Fruit fly (Drosophila melanogaster) whole organism: ENCODE results near the gene Srrm1.

Source experiments
- CG8478 ChIP-seq: fragments of >200 bp; optimal IDR thresholded peaks from 2 replicates; lab custom pipeline; 2018; ENCODE audit warnings: inconsistent platforms
- Dll ChIP-seq: fragments of >200 bp; optimal IDR thresholded peaks from 2 replicates; lab custom pipeline; 2017
- EcR ChIP-seq, 2 experiments: fragments of >200 bp; optimal IDR thresholded peaks; 2 replicates each; lab custom pipeline; 2017; ENCODE audit warnings: missing biosample characterization in 2 of 2, missing genetic modification characterization in 2 of 2, missing genetic modification reagents in 2 of 2
- pan ChIP-seq: fragments of >200 bp; optimal IDR thresholded peaks from 2 replicates; lab custom pipeline; 2017
- psq ChIP-seq: fragments of >200 bp; optimal IDR thresholded peaks from 2 replicates; lab custom pipeline; 2017

- no peak for TF ChIP-seq Dll (lab: Kevin White, UChicago)
- TF ChIP-seq psq (lab: Kevin White, UChicago) = no peak
- TF ChIP-seq CG8478 (lab: Kevin White, UChicago) = no peak
- no peak for TF ChIP-seq pan (lab: Kevin White, UChicago)
- TF ChIP-seq EcR (GFP tag; optimal IDR thresholded peaks at IDR 0.05; lab: Kevin White, UChicago) = no peak
Observed at dm6 chr3L:13066220-13066619, 29.6 kb downstream of the Srrm1 start.
